Fruit fly (Drosophila melanogaster): Measurements from ENCODE around the gene CG9175.

CG9175 gene

dm6 chr2L:6088371-6089365 lies 10.1 kb downstream of the CG9175 start (continued):
- no peak for TF ChIP-seq hkb (optimal IDR thresholded peaks at IDR 0.05)
- 0 out of 2 replicates have a peak, but pooled peaks have one; percentile 11 for TF ChIP-seq hkb (GFP tag; IDR thresholded peaks at IDR 0.05)
- peak; percentile 91 for TF ChIP-seq cg (GFP tag; optimal IDR thresholded peaks at IDR 0.05)
- TF ChIP-seq CG10366 (GFP tag; IDR thresholded peaks at IDR 0.05) = no peak
- TF ChIP-seq Six4 (GFP tag; optimal IDR thresholded peaks at IDR 0.05) = no peak
- TF ChIP-seq CG4282 (GFP tag; optimal IDR thresholded peaks at IDR 0.05) = peak; percentile 34
- no peak for TF ChIP-seq CG8089 (GFP tag; optimal IDR thresholded peaks at IDR 0.05)
- peak; percentile 19 for TF ChIP-seq Bteb2 (GFP tag; optimal IDR thresholded peaks at IDR 0.05)
- peak; percentile 53 for TF ChIP-seq CG3281 (GFP tag; optimal IDR thresholded peaks at IDR 0.05)
- TF ChIP-seq aop (GFP tag; IDR thresholded peaks at IDR 0.05) = no peak
- peak; percentile 62 for TF ChIP-seq CG18619 (GFP tag; optimal IDR thresholded peaks at IDR 0.05)
- no peak for TF ChIP-seq yki (optimal IDR thresholded peaks at IDR 0.05)
- no peak for TF ChIP-seq D19B (GFP tag; optimal IDR thresholded peaks at IDR 0.05)
- peak; percentile 61 for TF ChIP-seq CG3838 (GFP tag; optimal IDR thresholded peaks at IDR 0.05)
- TF ChIP-seq ash1 (GFP tag; optimal IDR thresholded peaks at IDR 0.05) = peak; percentile 58
- TF ChIP-seq Abd-B (GFP tag; optimal IDR thresholded peaks at IDR 0.05) = no peak
- TF ChIP-seq CG17385 (GFP tag; optimal IDR thresholded peaks at IDR 0.05) = peak; percentile 100
- no peak for TF ChIP-seq Xbp1 (GFP tag; optimal IDR thresholded peaks at IDR 0.05)

- no peak for TF ChIP-seq CG18262 (tag; optimal IDR thresholded peaks at IDR 0.05)
- TF ChIP-seq grn (GFP tag; optimal IDR thresholded peaks at IDR 0.05) = peak; percentile 44
- TF ChIP-seq hkb (optimal IDR thresholded peaks at IDR 0.05) = peak; percentile 4
- no peak for TF ChIP-seq hkb (GFP tag; IDR thresholded peaks at IDR 0.05)
These were observed 11.1 kb downstream of the CG9175 start for dm6 chr2L:6087685-6088084.

dm6 chr2L:6086771-6087170 lies 12.0 kb downstream of the CG9175 start:
- TF ChIP-seq abd-A (tag; optimal IDR thresholded peaks at IDR 0.05) (no peak), ash1 (GFP tag; optimal IDR thresholded peaks at IDR 0.05) (no peak), sob (GFP tag; IDR thresholded peaks at IDR 0.05) (peak; percentile 27; the same call in 1 of the 2 replicates), grau (tag; optimal IDR thresholded peaks at IDR 0.05) (peak; percentile 5), CG8765 (GFP tag; IDR thresholded peaks at IDR 0.05) (0 out of 2 replicates have a peak, but pooled peaks have one; percentile 33), tna (GFP tag; IDR thresholded peaks at IDR 0.05; ENCODE audit: partially characterized antibody) (no peak), Med (GFP tag) (peak; percentile 13), Atf-2 (GFP tag; optimal IDR thresholded peaks at IDR 0.05) (no peak), cad (GFP tag; optimal IDR thresholded peaks at IDR 0.05) (no peak)

dm6 chr2L:6085733-6086317 lies 12.9 kb downstream of the CG9175 start:
- no peak for TF ChIP-seq usp (GFP tag; optimal IDR thresholded peaks at IDR 0.05)
- TF ChIP-seq NK7.1 (GFP tag; optimal IDR thresholded peaks at IDR 0.05) = no peak
- no peak for TF ChIP-seq salm (tag; optimal IDR thresholded peaks at IDR 0.05)
- no peak for TF ChIP-seq crp (GFP tag; optimal IDR thresholded peaks at IDR 0.05)
- no peak for TF ChIP-seq CG31365 (tag; optimal IDR thresholded peaks at IDR 0.05)
- no peak for TF ChIP-seq wdn (GFP tag; IDR thresholded peaks at IDR 0.05)
- no peak for TF ChIP-seq Camta (GFP tag; optimal IDR thresholded peaks at IDR 0.05)
- TF ChIP-seq scrt (GFP tag; optimal IDR thresholded peaks at IDR 0.05) = peak; percentile 58
- TF ChIP-seq CG11696 (GFP tag; IDR thresholded peaks at IDR 0.05) = no peak
- TF ChIP-seq emc (GFP tag; optimal IDR thresholded peaks at IDR 0.05) = no peak
- TF ChIP-seq CG14860 (GFP tag; IDR thresholded peaks at IDR 0.05; ENCODE audit: partially characterized antibody) = no peak
- no peak for TF ChIP-seq phol (tag; optimal IDR thresholded peaks at IDR 0.05)
- no peak for TF ChIP-seq lilli (GFP tag; optimal IDR thresholded peaks at IDR 0.05)
- TF ChIP-seq Gsc (GFP tag; IDR thresholded peaks at IDR 0.05) = no peak
- TF ChIP-seq CG13624 (GFP tag; optimal IDR thresholded peaks at IDR 0.05) = peak; percentile 20
- TF ChIP-seq Neu2 (GFP tag; optimal IDR thresholded peaks at IDR 0.05; ENCODE audit: borderline replicate concordance) = no peak
- no peak for TF ChIP-seq Ssrp (tag; optimal IDR thresholded peaks at IDR 0.05)
